Worm (Caenorhabditis elegans): ENCODE data around the gene F55E10.1.

F55E10.1 gene

ce11 chrX:8302803-8303202 lies 39.0 kb upstream of the F55E10.1 start:
- TF ChIP-seq mls-2 (tag; optimal IDR thresholded peaks at IDR 0.05) (no peak), tbx-8 (GFP tag; optimal IDR thresholded peaks at IDR 0.05) (no peak), bed-3 (GFP tag; optimal IDR thresholded peaks at IDR 0.05) (no peak), nhr-76 (tag; optimal IDR thresholded peaks at IDR 0.05) (no peak), mep-1 (tag; optimal IDR thresholded peaks at IDR 0.05) (no peak), unc-62 (GFP tag; optimal IDR thresholded peaks at IDR 0.05) (no peak)

ce11 chrX:8307600-8307999 lies 34.2 kb upstream of the F55E10.1 start, which contains the start of gene R09F10.5:
Gene R09F10.5 (minus strand): TSS chrX:8307700.
- no peak for TF ChIP-seq lsy-2 (tag; optimal IDR thresholded peaks at IDR 0.05)
- TF ChIP-seq tbx-8 (GFP tag; optimal IDR thresholded peaks at IDR 0.05), result no peak
- no peak for TF ChIP-seq lin-13 (tag; optimal IDR thresholded peaks at IDR 0.05)
- TF ChIP-seq nhr-76 (tag; optimal IDR thresholded peaks at IDR 0.05), result no peak
- no peak for TF ChIP-seq M03D4.4 (tag; optimal IDR thresholded peaks at IDR 0.05)
- no peak for TF ChIP-seq elt-1 (tag; optimal IDR thresholded peaks at IDR 0.05; ENCODE audit: borderline replicate concordance, insufficient read depth)
- TF ChIP-seq unc-120 (tag; optimal IDR thresholded peaks at IDR 0.05; ENCODE audit: poor library complexity, severe bottlenecking), result no peak
- TF ChIP-seq ceh-43 (GFP tag; optimal IDR thresholded peaks at IDR 0.05), result no peak
- no peak for TF ChIP-seq nhr-12 (tag; optimal IDR thresholded peaks at IDR 0.05)
- no peak for TF ChIP-seq flh-1 (GFP tag; optimal IDR thresholded peaks at IDR 0.05)
- no peak for TF ChIP-seq blmp-1 (tag; optimal IDR thresholded peaks at IDR 0.05)
- TF ChIP-seq ceh-39 (tag; optimal IDR thresholded peaks at IDR 0.05), result no peak
- no peak for TF ChIP-seq mls-2 (tag; optimal IDR thresholded peaks at IDR 0.05)
- no peak for TF ChIP-seq sem-2 (GFP tag; optimal IDR thresholded peaks at IDR 0.05)
- TF ChIP-seq ham-2 (GFP tag; optimal IDR thresholded peaks at IDR 0.05), result no peak
- no peak for TF ChIP-seq lin-32 (GFP tag; optimal IDR thresholded peaks at IDR 0.05)

ce11 chrX:8308491-8308890 lies 33.3 kb upstream of the F55E10.1 start:
- TF ChIP-seq ceh-43 (GFP tag; optimal IDR thresholded peaks at IDR 0.05) (no peak), ces-1 (GFP tag; optimal IDR thresholded peaks at IDR 0.05) (peak; percentile 75)

- no peak for TF ChIP-seq nhr-12 (tag; optimal IDR thresholded peaks at IDR 0.05)
- no peak for TF ChIP-seq lsy-2 (tag; optimal IDR thresholded peaks at IDR 0.05)
- no peak for TF ChIP-seq tbx-8 (GFP tag; optimal IDR thresholded peaks at IDR 0.05)
- TF ChIP-seq pha-4 (tag; optimal IDR thresholded peaks at IDR 0.05), result no peak
- TF ChIP-seq lin-32 (GFP tag; optimal IDR thresholded peaks at IDR 0.05), result no peak
- TF ChIP-seq blmp-1 (tag; optimal IDR thresholded peaks at IDR 0.05), result no peak
- TF ChIP-seq ceh-39 (tag; optimal IDR thresholded peaks at IDR 0.05), result no peak
- TF ChIP-seq bed-3 (GFP tag; optimal IDR thresholded peaks at IDR 0.05), result no peak
Observed at ce11 chrX:8310747-8311146, 31.0 kb upstream of the F55E10.1 start.

- TF ChIP-seq ces-1 (GFP tag; optimal IDR thresholded peaks at IDR 0.05) (peak; percentile 97), ceh-83 (GFP tag; optimal IDR thresholded peaks at IDR 0.05) (no peak)
Observed at ce11 chrX:8311590-8311989, 30.2 kb upstream of the F55E10.1 start.

ce11 chrX:8318950-8319349 lies 22.8 kb upstream of the F55E10.1 start, which contains the start of gene srh-11:
Gene srh-11 (minus strand): TSS chrX:8319050.
- TF ChIP-seq unc-62 (GFP tag; optimal IDR thresholded peaks at IDR 0.05), result no peak
- no peak for TF ChIP-seq M03D4.4 (tag; optimal IDR thresholded peaks at IDR 0.05)
- TF ChIP-seq sem-2 (GFP tag; optimal IDR thresholded peaks at IDR 0.05), result no peak
- no peak for TF ChIP-seq nhr-237 (tag; optimal IDR thresholded peaks at IDR 0.05)
- no peak for TF ChIP-seq pha-4 (tag; optimal IDR thresholded peaks at IDR 0.05)
- TF ChIP-seq sptf-1 (tag; optimal IDR thresholded peaks at IDR 0.05), result no peak
- TF ChIP-seq hlh-1 (tag; optimal IDR thresholded peaks at IDR 0.05), result no peak
- no peak for TF ChIP-seq mep-1 (tag; optimal IDR thresholded peaks at IDR 0.05)
- no peak for TF ChIP-seq unc-120 (tag; optimal IDR thresholded peaks at IDR 0.05; ENCODE audit: poor library complexity, severe bottlenecking)
- TF ChIP-seq cnd-1 (tag; optimal IDR thresholded peaks at IDR 0.05), result no peak
- no peak for TF ChIP-seq ceh-39 (tag; optimal IDR thresholded peaks at IDR 0.05)
- no peak for TF ChIP-seq unc-39 (tag; optimal IDR thresholded peaks at IDR 0.05)
- TF ChIP-seq tbx-8 (GFP tag; optimal IDR thresholded peaks at IDR 0.05), result no peak
- TF ChIP-seq mls-2 (tag; optimal IDR thresholded peaks at IDR 0.05), result no peak
- TF ChIP-seq nhr-28 (tag; optimal IDR thresholded peaks at IDR 0.05), result no peak
